Fruit fly (Drosophila melanogaster) whole organism, prepupa: ENCODE measurements around the gene CG3434.

Source experiments
- CG10631 ChIP-seq: fragments of 200-800 bp; sonication (Bioruptor generic); optimal IDR thresholded peaks from 2 replicates; lab custom pipeline; 2016; ENCODE audit warnings: missing biosample characterization, missing genetic modification characterization
- CG34406 ChIP-seq: fragments of 200-800 bp; sonication (Bioruptor generic); optimal IDR thresholded peaks from 3 replicates; lab custom pipeline; 2016; ENCODE audit warnings: missing biosample characterization, missing genetic modification characterization
- CG6276 ChIP-seq: fragments of 200-800 bp; sonication (Bioruptor generic); optimal IDR thresholded peaks from 2 replicates; lab custom pipeline; 2017; ENCODE audit warnings: missing biosample characterization, mild to moderate bottlenecking, missing genetic modification characterization
- CG6792 ChIP-seq: fragments of 200-800 bp; sonication (Bioruptor generic); optimal IDR thresholded peaks from 3 replicates; lab custom pipeline; 2016; ENCODE audit warnings: missing biosample characterization, missing genetic modification characterization
- CG6854 ChIP-seq: fragments of 200-800 bp; sonication (Bioruptor generic); optimal IDR thresholded peaks from 2 replicates; lab custom pipeline; 2017; ENCODE audit warnings: missing biosample characterization, mild to moderate bottlenecking, missing genetic modification characterization
- CG7368 ChIP-seq: fragments of 200-800 bp; sonication (Bioruptor generic); optimal IDR thresholded peaks from 3 replicates; lab custom pipeline; 2016; ENCODE audit warnings: missing biosample characterization, missing genetic modification characterization
- CG8319 ChIP-seq: fragments of 200-800 bp; sonication (Bioruptor generic); optimal IDR thresholded peaks from 3 replicates; lab custom pipeline; 2016; ENCODE audit warnings: missing biosample characterization, missing genetic modification characterization
- Eip75B ChIP-seq: fragments of 200-800 bp; sonication (Bioruptor generic); optimal IDR thresholded peaks from 3 replicates; lab custom pipeline; 2016; ENCODE audit warnings: missing biosample characterization, missing genetic modification characterization
- Eip78C ChIP-seq: fragments of 200-800 bp; sonication (Bioruptor generic); peaks from one replicate; lab custom pipeline; 2016; ENCODE audit warnings: missing biosample characterization, missing genetic modification characterization
- Gug ChIP-seq: fragments of 200-800 bp; sonication (Bioruptor generic); IDR thresholded peaks from 2 replicates; pipeline ENCODE4 v1.3.6; 2022; ENCODE audit warnings: missing biosample characterization, missing genetic modification characterization
- Hr39 ChIP-seq: fragments of 200-800 bp; sonication (Bioruptor generic); optimal IDR thresholded peaks from 2 replicates; lab custom pipeline; 2016; ENCODE audit warnings: missing biosample characterization, missing genetic modification characterization
- OdsH ChIP-seq: fragments of 200-800 bp; sonication (Bioruptor generic); optimal IDR thresholded peaks from 3 replicates; lab custom pipeline; 2016; ENCODE audit warnings: missing biosample characterization, missing genetic modification characterization
- achi ChIP-seq: fragments of 200-800 bp; sonication (Bioruptor generic); optimal IDR thresholded peaks from 3 replicates; lab custom pipeline; 2016; ENCODE audit warnings: missing biosample characterization, missing genetic modification characterization
- fd85E ChIP-seq: fragments of 200-800 bp; sonication (Bioruptor generic); optimal IDR thresholded peaks from 3 replicates; lab custom pipeline; 2016; ENCODE audit warnings: missing biosample characterization, missing genetic modification characterization

DNA sequence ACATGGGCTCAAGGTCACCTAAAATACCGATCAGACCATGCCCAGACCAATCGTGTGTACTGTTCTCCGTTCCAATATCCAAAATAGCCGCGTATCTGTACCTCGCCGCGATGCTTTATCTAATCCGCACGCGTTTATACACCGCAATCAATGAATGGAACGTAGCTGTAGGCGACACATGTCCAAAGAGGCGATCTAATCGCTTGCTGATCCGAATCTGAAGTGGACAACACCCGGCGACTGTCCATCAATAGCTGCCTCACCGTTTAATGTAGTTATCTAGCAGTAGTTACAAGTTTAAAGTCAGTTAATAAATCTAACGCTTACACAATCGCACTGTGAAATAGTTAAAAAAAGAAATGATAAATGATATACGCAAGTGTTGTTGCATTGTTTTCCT is 8.2 kb downstream of the CG3434 start:
- TF ChIP-seq OdsH (GFP tag; lab: Kevin White, UChicago) (no peak), CG7368 (GFP tag; lab: Kevin White, UChicago) (no peak), CG6276 (GFP tag; lab: Kevin White, UChicago) (no peak), Eip78C (GFP tag; lab: Kevin White, UChicago) (no peak), CG6854 (no peak), CG34406 (GFP tag; lab: Kevin White, UChicago) (no peak), CG10631 (GFP tag; lab: Kevin White, UChicago) (no peak), CG6792 (no peak), achi (GFP tag; lab: Kevin White, UChicago) (no peak), fd85E (no peak), Hr39 (no peak), CG8319 (GFP tag; lab: Kevin White, UChicago) (no peak), Eip75B (GFP tag; lab: Kevin White, UChicago) (no peak), Gug (GFP tag; lab: Robert Waterston, UW) (no peak)
